Fruit fly (Drosophila melanogaster) S2 (cell line): ENCODE data around the gene cue.

Experiments used
- CG8478 ChIP-seq: fragments of >200 bp; optimal IDR thresholded peaks from 2 replicates; lab custom pipeline; 2018
- CTCF ChIP-seq, 2 experiments: fragments of >200 bp; optimal IDR thresholded peaks; 2 replicates each; lab custom pipeline; 2018

- TF ChIP-seq CTCF (optimal IDR thresholded peaks at IDR 0.05; lab: Kevin White, UChicago) = no peak
- TF ChIP-seq CG8478 (lab: Kevin White, UChicago) = no peak
Observed at dm6 chr3L:1549148-1549547, 32.1 kb upstream of the cue start.
